Worm (Caenorhabditis elegans): ENCODE data around the gene F19B10.3.

Gene F19B10.3

DNA sequence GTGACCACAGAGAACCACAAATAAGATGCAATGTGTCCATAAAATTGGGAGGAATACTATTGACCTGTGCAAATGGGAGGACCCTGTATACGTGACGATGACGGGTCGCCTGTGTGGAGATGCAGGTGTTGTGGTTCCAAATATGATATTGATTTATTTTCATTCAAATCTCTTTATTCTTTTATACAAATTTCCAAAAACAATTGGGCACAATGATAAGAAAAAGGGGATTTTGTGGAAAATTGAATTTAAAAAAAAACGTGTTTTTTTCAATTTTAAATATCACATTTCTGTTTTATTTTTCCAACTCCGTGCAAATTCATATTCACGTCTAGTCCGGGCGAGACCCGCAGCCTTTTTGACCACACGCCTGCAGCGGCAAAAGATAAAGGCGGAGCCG is 10.6 kb downstream of the F19B10.3 start, which contains the start of gene F19B10.2:
Gene F19B10.2, plus strand, starts transcription at position 301 of the 400 bp plus-strand sequence.
- TF ChIP-seq tab-1 (GFP tag; IDR thresholded peaks at IDR 0.05) (no peak), flt-1 (GFP tag; IDR thresholded peaks at IDR 0.05) (no peak), med-1 (GFP tag; optimal IDR thresholded peaks at IDR 0.05; ENCODE audit: insufficient read depth) (no peak), ztf-23 (GFP tag; IDR thresholded peaks at IDR 0.05) (no peak), cog-1 (tag; optimal IDR thresholded peaks at IDR 0.05) (no peak), T22C8.4 (GFP tag; IDR thresholded peaks at IDR 0.05) (no peak), ztf-29 (GFP tag; IDR thresholded peaks at IDR 0.05) (no peak), ref-1 (GFP tag; conservative IDR thresholded peaks at IDR 0.05) (no peak), klf-2 (GFP tag; conservative IDR thresholded peaks at IDR 0.05) (no peak)

DNA sequence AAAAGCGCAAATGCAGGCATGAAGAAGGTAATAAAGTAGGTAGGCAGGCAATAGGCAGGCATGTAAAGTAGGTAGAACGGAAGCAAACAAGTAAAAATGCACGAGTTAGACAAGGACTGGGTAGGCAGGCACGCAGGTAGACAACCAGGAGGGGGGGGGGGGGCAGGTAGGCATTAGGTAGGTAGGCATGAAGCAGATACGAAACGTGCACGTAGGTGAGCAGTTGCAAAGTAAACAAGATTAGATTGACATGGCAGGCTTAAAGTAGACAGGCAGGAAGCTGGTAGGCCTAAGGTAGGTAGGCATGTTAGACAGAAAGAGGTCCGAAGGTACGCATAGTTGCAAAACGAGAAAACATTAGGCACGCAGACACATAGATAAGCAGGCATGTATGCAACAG is 14.4 kb downstream of the F19B10.3 start:
- TF ChIP-seq flt-1 (GFP tag; IDR thresholded peaks at IDR 0.05) (no peak), cog-1 (tag; optimal IDR thresholded peaks at IDR 0.05) (no peak), ztf-29 (GFP tag; IDR thresholded peaks at IDR 0.05) (no peak), T22C8.4 (GFP tag; IDR thresholded peaks at IDR 0.05) (no peak), klf-2 (GFP tag; conservative IDR thresholded peaks at IDR 0.05) (no peak), tab-1 (GFP tag; IDR thresholded peaks at IDR 0.05) (no peak), med-1 (GFP tag; optimal IDR thresholded peaks at IDR 0.05; ENCODE audit: insufficient read depth) (no peak), ztf-23 (GFP tag; IDR thresholded peaks at IDR 0.05) (no peak)

DNA sequence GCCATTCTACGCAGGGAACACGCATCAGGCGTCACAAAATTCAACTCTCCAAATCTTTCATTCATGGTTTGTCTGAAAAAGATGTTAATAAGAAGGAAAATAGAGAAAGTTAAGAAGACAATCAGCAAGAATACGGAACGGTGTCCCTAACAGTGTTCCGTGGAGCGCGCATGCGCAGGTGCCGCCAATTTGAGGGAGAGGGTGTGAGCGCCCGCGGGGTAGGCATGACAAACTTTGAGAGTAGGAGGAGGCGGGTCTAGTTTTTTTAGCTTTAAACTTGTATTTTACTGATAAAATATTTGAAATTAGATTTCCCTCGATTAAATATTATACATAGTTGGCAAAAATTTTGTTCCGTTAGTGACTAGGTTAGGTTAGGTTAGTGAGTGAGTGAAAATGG is 15.8 kb downstream of the F19B10.3 start:
- TF ChIP-seq med-1 (GFP tag; optimal IDR thresholded peaks at IDR 0.05; ENCODE audit: insufficient read depth) (no peak), flt-1 (GFP tag; IDR thresholded peaks at IDR 0.05) (no peak), klf-2 (GFP tag; conservative IDR thresholded peaks at IDR 0.05) (no peak), T22C8.4 (GFP tag; IDR thresholded peaks at IDR 0.05) (no peak), ztf-23 (GFP tag; IDR thresholded peaks at IDR 0.05) (no peak), cog-1 (tag; optimal IDR thresholded peaks at IDR 0.05) (no peak), ref-1 (GFP tag; conservative IDR thresholded peaks at IDR 0.05) (no peak), ztf-29 (GFP tag; IDR thresholded peaks at IDR 0.05) (no peak), tab-1 (GFP tag; IDR thresholded peaks at IDR 0.05) (no peak)

DNA sequence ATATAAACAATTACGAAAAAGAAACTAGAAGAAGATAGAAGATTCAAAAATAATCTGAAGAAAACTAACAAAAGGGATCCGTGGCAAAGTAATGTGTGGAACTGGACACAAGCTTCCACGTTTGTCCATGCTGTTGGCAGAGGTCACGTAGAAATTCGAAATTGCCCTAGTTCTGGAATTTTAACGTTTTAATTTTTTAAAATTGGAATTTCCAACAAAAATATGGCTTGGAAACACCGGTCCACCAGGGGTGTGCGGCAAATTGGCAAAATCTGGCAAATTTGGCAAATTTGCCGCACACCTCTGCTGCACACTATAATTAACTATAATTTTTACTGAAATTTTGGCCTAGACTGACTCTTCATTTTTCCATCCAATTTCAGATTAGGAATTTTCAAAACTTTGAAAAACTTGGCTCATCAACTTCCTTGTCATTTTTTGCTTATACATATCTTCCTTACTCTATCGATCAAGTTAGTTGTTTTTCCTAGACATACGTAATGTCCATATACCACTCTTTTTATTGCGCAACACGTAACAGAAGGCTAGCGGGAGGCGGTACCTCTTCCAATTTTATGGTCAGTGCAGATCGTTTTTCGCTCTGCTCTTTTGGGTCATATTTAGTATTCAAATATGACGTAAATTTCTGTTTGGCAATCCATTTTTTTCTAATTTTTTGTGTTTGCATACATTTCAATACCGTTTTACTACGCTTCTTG is 17.0 kb downstream of the F19B10.3 start, which contains the start of gene F19B10.10:
Gene F19B10.10, minus strand, starts transcription at position 51 of the 719 bp plus-strand sequence.
- TF ChIP-seq ref-1 (GFP tag; conservative IDR thresholded peaks at IDR 0.05): no peak
- no peak for TF ChIP-seq T22C8.4 (GFP tag; IDR thresholded peaks at IDR 0.05)
- TF ChIP-seq flt-1 (GFP tag; IDR thresholded peaks at IDR 0.05): no peak
- TF ChIP-seq ztf-23 (GFP tag; IDR thresholded peaks at IDR 0.05): no peak
- TF ChIP-seq klf-2 (GFP tag; conservative IDR thresholded peaks at IDR 0.05): no peak
- no peak for TF ChIP-seq med-1 (GFP tag; optimal IDR thresholded peaks at IDR 0.05; ENCODE audit: insufficient read depth)
- TF ChIP-seq cog-1 (tag; optimal IDR thresholded peaks at IDR 0.05): no peak
- no peak for TF ChIP-seq tab-1 (GFP tag; IDR thresholded peaks at IDR 0.05)
- TF ChIP-seq ztf-29 (GFP tag; IDR thresholded peaks at IDR 0.05): no peak

DNA sequence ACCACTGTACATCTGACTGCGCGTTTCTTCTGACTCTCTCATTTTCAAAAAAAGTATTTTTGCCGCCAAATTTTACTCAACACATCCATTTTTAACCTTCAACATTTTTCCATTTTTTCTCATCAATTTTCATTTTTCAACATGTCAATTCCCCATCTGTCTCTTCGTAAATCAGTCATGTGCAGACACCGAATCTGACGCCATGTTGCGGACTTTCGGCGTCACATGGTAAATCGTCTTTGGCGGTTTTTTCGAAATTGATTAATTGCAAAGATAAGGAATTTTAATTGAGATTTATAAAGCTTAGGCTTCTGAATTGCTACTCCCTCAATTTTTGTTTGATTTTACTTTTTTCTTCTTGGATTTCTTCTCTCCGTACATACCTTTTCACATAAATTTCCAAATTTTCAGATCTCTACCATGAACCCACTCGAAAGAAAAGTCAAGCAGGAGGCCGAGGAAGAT is 18.2 kb downstream of the F19B10.3 start, which contains the start of gene F19B10.1:
Gene F19B10.1, plus strand, starts transcription at position 415 of the 465 bp plus-strand sequence.
- TF ChIP-seq cog-1 (tag; optimal IDR thresholded peaks at IDR 0.05) (no peak), ref-1 (GFP tag; conservative IDR thresholded peaks at IDR 0.05) (no peak), ztf-29 (GFP tag; IDR thresholded peaks at IDR 0.05) (no peak), med-1 (GFP tag; optimal IDR thresholded peaks at IDR 0.05; ENCODE audit: insufficient read depth) (no peak), tab-1 (GFP tag; IDR thresholded peaks at IDR 0.05) (no peak), T22C8.4 (GFP tag; IDR thresholded peaks at IDR 0.05) (no peak)

DNA sequence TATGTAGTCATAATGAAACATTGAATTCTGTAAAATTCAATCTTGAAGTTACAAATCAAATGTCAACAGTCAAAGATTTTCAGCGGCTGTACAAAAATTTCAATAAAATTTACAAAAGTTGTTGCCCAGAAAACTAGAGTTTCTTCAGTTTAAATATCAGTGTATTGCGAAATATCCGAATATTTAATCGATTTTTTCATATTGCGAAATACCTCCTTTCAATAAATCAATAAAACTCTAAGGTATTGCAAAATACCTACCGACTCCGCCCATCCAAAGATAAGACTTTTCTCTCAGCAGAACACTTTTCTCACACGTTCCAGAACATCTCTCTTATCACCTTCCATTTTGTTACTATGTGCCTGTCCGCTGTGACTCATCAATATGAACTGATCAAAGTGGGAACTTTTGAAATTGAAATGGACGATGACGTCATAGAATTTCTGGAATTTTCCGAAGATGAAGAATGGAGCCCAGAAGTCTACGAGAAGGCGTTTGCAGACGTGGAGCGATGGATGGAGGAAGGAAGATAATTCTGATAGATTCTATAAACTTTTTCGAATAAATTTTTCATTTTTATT is 20.0 kb downstream of the F19B10.3 start:
- TF ChIP-seq med-1 (GFP tag; optimal IDR thresholded peaks at IDR 0.05; ENCODE audit: insufficient read depth) (no peak), tab-1 (GFP tag; IDR thresholded peaks at IDR 0.05) (no peak), flt-1 (GFP tag; IDR thresholded peaks at IDR 0.05) (no peak), ztf-29 (GFP tag; IDR thresholded peaks at IDR 0.05) (no peak), klf-2 (GFP tag; conservative IDR thresholded peaks at IDR 0.05) (no peak), T22C8.4 (GFP tag; IDR thresholded peaks at IDR 0.05) (no peak), cog-1 (tag; optimal IDR thresholded peaks at IDR 0.05) (no peak), ztf-23 (GFP tag; IDR thresholded peaks at IDR 0.05) (no peak), ref-1 (GFP tag; conservative IDR thresholded peaks at IDR 0.05) (no peak)

DNA sequence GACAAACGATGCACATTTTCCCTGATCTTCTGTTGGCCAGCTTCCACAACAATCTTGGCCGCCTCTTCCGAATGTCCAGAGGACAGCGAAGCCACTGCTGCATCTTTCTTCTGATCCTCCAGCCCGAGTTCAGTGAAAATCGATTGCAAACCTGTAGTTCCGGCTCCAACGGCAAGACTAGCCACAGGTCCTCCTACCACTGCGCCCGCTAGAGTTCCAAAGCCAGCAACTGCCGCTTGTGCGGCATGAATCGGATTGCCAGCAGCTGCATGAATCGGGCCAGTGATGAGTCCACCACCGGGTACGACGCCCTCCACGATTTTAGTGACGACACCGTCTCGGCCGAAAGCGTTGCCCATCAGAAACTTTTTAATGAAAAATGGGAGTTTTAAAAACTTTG is 23.8 kb downstream of the F19B10.3 start, which contains the start of gene ifas-1:
Gene ifas-1, minus strand, starts transcription at position 387 of the 400 bp plus-strand sequence.
- TF ChIP-seq klf-2 (GFP tag; conservative IDR thresholded peaks at IDR 0.05): no peak
- no peak for TF ChIP-seq ztf-23 (GFP tag; IDR thresholded peaks at IDR 0.05)
- TF ChIP-seq med-1 (GFP tag; optimal IDR thresholded peaks at IDR 0.05; ENCODE audit: insufficient read depth): no peak
- no peak for TF ChIP-seq ztf-29 (GFP tag; IDR thresholded peaks at IDR 0.05)
- TF ChIP-seq tab-1 (GFP tag; IDR thresholded peaks at IDR 0.05): no peak
- TF ChIP-seq T22C8.4 (GFP tag; IDR thresholded peaks at IDR 0.05): no peak
- no peak for TF ChIP-seq flt-1 (GFP tag; IDR thresholded peaks at IDR 0.05)
- TF ChIP-seq cog-1 (tag; optimal IDR thresholded peaks at IDR 0.05): no peak
- no peak for TF ChIP-seq ref-1 (GFP tag; conservative IDR thresholded peaks at IDR 0.05)

DNA sequence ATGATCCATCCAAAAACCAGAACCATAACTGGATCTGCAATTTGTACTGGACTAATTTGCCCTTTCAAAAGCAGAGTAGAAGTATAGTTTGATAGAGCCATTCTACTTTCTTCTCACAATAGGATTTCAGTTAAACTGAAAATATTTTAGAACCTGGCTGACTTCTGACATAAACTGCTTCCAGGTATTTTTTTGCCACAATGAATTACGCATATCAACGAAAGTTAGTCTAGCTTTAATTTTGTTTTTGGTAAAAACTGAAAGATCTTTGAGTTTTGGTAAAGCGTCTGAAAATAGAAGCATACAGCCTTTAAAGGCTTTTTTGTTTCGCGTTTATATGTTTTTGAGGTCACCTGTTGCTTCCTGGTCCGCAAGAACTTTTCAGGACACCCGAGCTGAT is 26.1 kb downstream of the F19B10.3 start, which contains the start of gene srx-101:
Gene srx-101, minus strand, starts transcription at position 101 of the 400 bp plus-strand sequence.
- TF ChIP-seq tab-1 (GFP tag; IDR thresholded peaks at IDR 0.05) (no peak), med-1 (GFP tag; optimal IDR thresholded peaks at IDR 0.05; ENCODE audit: insufficient read depth) (no peak), klf-2 (GFP tag; conservative IDR thresholded peaks at IDR 0.05) (no peak), ref-1 (GFP tag; conservative IDR thresholded peaks at IDR 0.05) (no peak), cog-1 (tag; optimal IDR thresholded peaks at IDR 0.05) (no peak), flt-1 (GFP tag; IDR thresholded peaks at IDR 0.05) (no peak), ztf-23 (GFP tag; IDR thresholded peaks at IDR 0.05) (no peak), ztf-29 (GFP tag; IDR thresholded peaks at IDR 0.05) (no peak), T22C8.4 (GFP tag; IDR thresholded peaks at IDR 0.05) (no peak)

DNA sequence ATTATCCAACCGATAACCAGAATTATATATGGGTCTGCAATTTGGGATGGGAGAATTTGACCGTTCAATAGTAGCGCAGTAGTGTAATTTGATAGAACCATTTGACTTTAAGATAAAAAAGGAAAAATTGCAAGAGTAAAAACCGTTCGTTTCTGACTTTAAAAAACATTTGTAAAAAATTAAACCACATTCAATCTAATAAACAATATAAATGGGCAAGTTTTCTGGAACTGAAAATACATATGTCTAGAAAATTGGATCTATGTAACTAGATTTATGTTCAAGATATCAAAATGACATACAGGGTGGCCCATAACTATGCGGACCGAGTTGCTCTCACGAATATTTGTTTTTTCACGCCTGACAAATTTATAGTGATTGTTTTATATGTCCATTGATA is 30.1 kb downstream of the F19B10.3 start, which contains the start of gene srx-102:
Gene srx-102, minus strand, starts transcription at position 101 of the 400 bp plus-strand sequence.
- TF ChIP-seq ztf-23 (GFP tag; IDR thresholded peaks at IDR 0.05) (no peak), flt-1 (GFP tag; IDR thresholded peaks at IDR 0.05) (no peak), klf-2 (GFP tag; conservative IDR thresholded peaks at IDR 0.05) (no peak), T22C8.4 (GFP tag; IDR thresholded peaks at IDR 0.05) (no peak), med-1 (GFP tag; optimal IDR thresholded peaks at IDR 0.05; ENCODE audit: insufficient read depth) (no peak), ref-1 (GFP tag; conservative IDR thresholded peaks at IDR 0.05) (no peak), tab-1 (GFP tag; IDR thresholded peaks at IDR 0.05) (no peak), cog-1 (tag; optimal IDR thresholded peaks at IDR 0.05) (no peak), ztf-29 (GFP tag; IDR thresholded peaks at IDR 0.05) (no peak)
